Fruit fly (Drosophila melanogaster): ENCODE results near the gene CG34404.
A peak's percentile ranks its signal among the peaks of the same experiment; 100 is the strongest.

Gene CG34404

DNA sequence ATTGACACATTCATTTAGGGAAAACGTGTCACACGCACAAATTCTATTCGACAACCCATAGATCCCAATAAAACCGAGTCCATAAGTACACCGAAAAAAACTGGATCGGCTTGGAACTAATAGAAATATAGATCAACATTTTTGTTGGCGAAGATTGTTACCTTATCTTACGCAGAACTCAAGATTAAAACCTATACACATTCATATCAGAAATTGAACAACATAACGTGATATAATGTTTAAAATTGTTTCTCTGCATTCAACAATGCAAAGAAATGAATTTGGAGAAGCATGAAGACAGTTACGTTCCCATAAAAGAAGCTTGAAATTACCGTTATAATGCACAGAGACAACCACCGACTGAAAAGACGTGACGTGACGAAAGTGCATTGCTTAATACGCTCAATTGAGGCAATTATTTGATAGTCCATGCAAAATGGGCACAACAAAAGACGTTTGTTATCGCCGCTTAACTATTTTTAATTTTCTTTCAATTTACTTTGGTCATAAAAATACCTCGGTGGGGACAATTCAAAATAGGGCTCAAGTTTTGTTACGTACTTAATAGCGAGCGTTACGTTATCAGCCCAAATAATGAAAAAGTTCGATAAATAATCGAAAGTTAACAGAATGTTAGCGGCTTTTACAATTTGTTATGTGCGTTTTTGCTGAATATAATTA is 27.3 kb downstream of the CG34404 start, which contains the start of gene SerRS-m (continued):
- TF ChIP-seq lbe (GFP tag; optimal IDR thresholded peaks at IDR 0.05) (no peak), CG7963 (GFP tag; IDR thresholded peaks at IDR 0.05; ENCODE audit: partially characterized antibody) (no peak), mirr (GFP tag; optimal IDR thresholded peaks at IDR 0.05) (no peak), CG10565 (GFP tag; optimal IDR thresholded peaks at IDR 0.05) (no peak), ara (GFP tag; IDR thresholded peaks at IDR 0.05) (no peak), CG18619 (GFP tag; optimal IDR thresholded peaks at IDR 0.05) (no peak), kni (GFP tag; optimal IDR thresholded peaks at IDR 0.05) (peak; percentile 17), gsb (GFP tag; IDR thresholded peaks at IDR 0.05) (no peak), HmgZ (tag; optimal IDR thresholded peaks at IDR 0.05) (no peak), CG12104 (GFP tag; optimal IDR thresholded peaks at IDR 0.05) (no peak), eyg (GFP tag; optimal IDR thresholded peaks at IDR 0.05) (no peak), Opbp (GFP tag; IDR thresholded peaks at IDR 0.05; ENCODE audit: partially characterized antibody) (no peak), bowl (GFP tag; IDR thresholded peaks at IDR 0.05) (no peak), ttk (GFP tag; IDR thresholded peaks at IDR 0.05) (no peak), CG11085 (GFP tag; IDR thresholded peaks at IDR 0.05) (no peak), p53 (GFP tag; optimal IDR thresholded peaks at IDR 0.05) (no peak), CG3838 (GFP tag; optimal IDR thresholded peaks at IDR 0.05) (no peak), sug (tag; optimal IDR thresholded peaks at IDR 0.05) (peak; percentile 12), CG31365 (tag; optimal IDR thresholded peaks at IDR 0.05) (no peak), CG12744 (GFP tag; optimal IDR thresholded peaks at IDR 0.05) (no peak), CG16815 (GFP tag; optimal IDR thresholded peaks at IDR 0.05) (no peak), Awh (GFP tag; IDR thresholded peaks at IDR 0.05) (no peak), CG9437 (GFP tag; optimal IDR thresholded peaks at IDR 0.05) (peak; percentile 99), CG30020 (tag; optimal IDR thresholded peaks at IDR 0.05) (no peak), CG5245 (GFP tag; optimal IDR thresholded peaks at IDR 0.05) (no peak), BtbVII (GFP tag; optimal IDR thresholded peaks at IDR 0.05) (no peak), hth (optimal IDR thresholded peaks at IDR 0.05) (no peak), CG8290 (GFP tag; optimal IDR thresholded peaks at IDR 0.05) (no peak), CG8290 (tag; optimal IDR thresholded peaks at IDR 0.05) (no peak), ems (GFP tag; optimal IDR thresholded peaks at IDR 0.05) (no peak), sr (GFP tag; IDR thresholded peaks at IDR 0.05) (no peak), so (GFP tag; IDR thresholded peaks at IDR 0.05) (no peak), Antp (GFP tag; optimal IDR thresholded peaks at IDR 0.05) (no peak), Hr51 (GFP tag; optimal IDR thresholded peaks at IDR 0.05) (no peak), vnd (GFP tag; IDR thresholded peaks at IDR 0.05; ENCODE audit: partially characterized antibody) (no peak), C15 (GFP tag; IDR thresholded peaks at IDR 0.05) (no peak), CG31388 (GFP tag; optimal IDR thresholded peaks at IDR 0.05) (no peak), CG8359 (GFP tag; optimal IDR thresholded peaks at IDR 0.05; ENCODE audit: borderline replicate concordance) (no peak), pros (GFP tag; optimal IDR thresholded peaks at IDR 0.05) (no peak), ci (GFP tag; IDR thresholded peaks at IDR 0.05) (0 out of 3 replicates have a peak, but pooled peaks have one; percentile 19), CG6791 (GFP tag; IDR thresholded peaks at IDR 0.05; ENCODE audit: partially characterized antibody) (no peak), danr (GFP tag; IDR thresholded peaks at IDR 0.05) (no peak), tll (GFP tag; optimal IDR thresholded peaks at IDR 0.05) (no peak), Sin3A (optimal IDR thresholded peaks at IDR 0.05) (no peak), CG9932 (GFP tag; IDR thresholded peaks at IDR 0.05) (no peak), CG32772 (GFP tag; IDR thresholded peaks at IDR 0.05) (no peak), Doc2 (GFP tag; IDR thresholded peaks at IDR 0.05) (no peak), dm (GFP tag; optimal IDR thresholded peaks at IDR 0.05) (no peak), sqz (GFP tag; optimal IDR thresholded peaks at IDR 0.05) (no peak), shn (GFP tag; optimal IDR thresholded peaks at IDR 0.05) (no peak), CG6765 (GFP tag; optimal IDR thresholded peaks at IDR 0.05) (no peak), Jarid2 (GFP tag; optimal IDR thresholded peaks at IDR 0.05) (no peak)
